Worm (Caenorhabditis elegans) whole organism, late embryonic: ENCODE measurements around the gene btb-12.
A peak's percentile ranks its signal among the peaks of the same experiment; 100 is the strongest.

Source experiments
- T23F11.4 ChIP-seq: fragments of 200-800 bp; sonication (Bioruptor generic); optimal IDR thresholded peaks from 2 replicates; lab custom pipeline; 2018; ENCODE audit warnings: mild to moderate bottlenecking, missing genetic modification characterization, missing compliant biosample characterization
- ama-1 ChIP-seq: fragments of 150-350 bp; optimal IDR thresholded peaks from 2 replicates; lab custom pipeline; 2014
- ceh-14 ChIP-seq: sonication (generic microtip); optimal IDR thresholded peaks from 2 replicates; lab custom pipeline; 2016; ENCODE audit warnings: missing genotype, missing genetic modification characterization, missing compliant biosample characterization
- elt-2 ChIP-seq: sonication (generic microtip); optimal IDR thresholded peaks from 2 replicates; lab custom pipeline; 2016; ENCODE audit warnings: missing genetic modification reagents, missing genetic modification characterization, missing compliant biosample characterization
- eyg-1 ChIP-seq: sonication (generic microtip); optimal IDR thresholded peaks from 2 replicates; lab custom pipeline; 2016; ENCODE audit warnings: missing genotype, missing genetic modification characterization, missing compliant biosample characterization
- fkh-10 ChIP-seq: fragments of 150-350 bp; optimal IDR thresholded peaks from 2 replicates; lab custom pipeline; 2014; ENCODE audit warnings: missing biosample characterization, missing genetic modification reagents, missing genetic modification characterization
- lin-11 ChIP-seq: fragments of 200-800 bp; sonication (Bioruptor generic); optimal IDR thresholded peaks from 2 replicates; lab custom pipeline; 2018; ENCODE audit warnings: mild to moderate bottlenecking, missing genetic modification characterization, missing compliant biosample characterization
- nfya-1 ChIP-seq: sonication (generic microtip); optimal IDR thresholded peaks from 2 replicates; lab custom pipeline; 2017; ENCODE audit warnings: missing genetic modification characterization, mild to moderate bottlenecking, missing compliant biosample characterization, antibody characterized with exemption, moderate library complexity
- nhr-11 ChIP-seq: fragments of 150-350 bp; optimal IDR thresholded peaks from 2 replicates; lab custom pipeline; 2014; ENCODE audit warnings: missing biosample characterization, missing genetic modification characterization
- pat-9 ChIP-seq: fragments of 200-800 bp; sonication (Bioruptor generic); optimal IDR thresholded peaks from 2 replicates; lab custom pipeline; 2018; ENCODE audit warnings: mild to moderate bottlenecking, missing genetic modification characterization, moderate library complexity, missing compliant biosample characterization

- TF ChIP-seq T23F11.4 (GFP tag; lab: Kevin White, UChicago) (no peak), ceh-14 (tag; lab: Kevin White, UChicago) (no peak), fkh-10 (GFP tag; lab: Kevin White, UChicago) (no peak), ama-1 (no peak), eyg-1 (no peak), lin-11 (no peak), nhr-11 (tag; lab: Kevin White, UChicago) (no peak), elt-2 (tag; lab: Kevin White, UChicago) (peak; percentile 46), nfya-1 (no peak), pat-9 (tag; lab: Kevin White, UChicago) (no peak)
Measured at ce11 chrII:1621795-1622194, 33.2 kb upstream of the btb-12 start.
